Worm (Caenorhabditis elegans) whole organism, L2 larva: ENCODE results near the gene rab-1.

ENCODE experiments used
- C34F6.9 ChIP-seq: fragments of 150-350 bp; optimal IDR thresholded peaks from 2 replicates; lab custom pipeline; 2014; ENCODE audit warnings: missing biosample characterization, missing genetic modification characterization
- R02D3.7 ChIP-seq: fragments of 150-350 bp; optimal IDR thresholded peaks from 2 replicates; lab custom pipeline; 2014; ENCODE audit warnings: missing biosample characterization, missing genetic modification characterization
- ZK546.5 ChIP-seq: sonication (generic microtip); optimal IDR thresholded peaks from 2 replicates; lab custom pipeline; 2017; ENCODE audit warnings: missing biosample characterization, missing genetic modification characterization
- alr-1 ChIP-seq: fragments of 150-350 bp; optimal IDR thresholded peaks from 2 replicates; lab custom pipeline; 2014; ENCODE audit warnings: missing biosample characterization, missing genetic modification characterization
- aly-2 ChIP-seq: fragments of 150-350 bp; optimal IDR thresholded peaks from 2 replicates; lab custom pipeline; 2014; ENCODE audit warnings: missing biosample characterization, missing genetic modification characterization
- ama-1 ChIP-seq: fragments of 150-350 bp; optimal IDR thresholded peaks from 2 replicates; lab custom pipeline; 2018; ENCODE audit warnings: inconsistent platforms
- blmp-1 ChIP-seq: sonication (generic microtip); optimal IDR thresholded peaks from 2 replicates; lab custom pipeline; 2017; ENCODE audit warnings: missing genetic modification characterization, mild to moderate bottlenecking, missing compliant biosample characterization, antibody characterized with exemption, moderate library complexity; ENCODE audit not compliant: insufficient read depth
- ceh-16 ChIP-seq: fragments of 150-350 bp; optimal IDR thresholded peaks from 2 replicates; lab custom pipeline; 2014; ENCODE audit warnings: missing biosample characterization, missing genetic modification characterization
- dmd-4 ChIP-seq: sonication (generic microtip); optimal IDR thresholded peaks from 2 replicates; lab custom pipeline; 2017; ENCODE audit warnings: missing biosample characterization, missing genetic modification characterization
- egl-27 ChIP-seq: sonication (generic microtip); optimal IDR thresholded peaks from 3 replicates; lab custom pipeline; 2017; ENCODE audit warnings: missing biosample characterization, missing genetic modification reagents, missing genetic modification characterization
- elt-1 ChIP-seq: fragments of 150-350 bp; optimal IDR thresholded peaks from 2 replicates; lab custom pipeline; 2014; ENCODE audit warnings: missing biosample characterization, missing genetic modification characterization
- elt-3 ChIP-seq: sonication (generic microtip); optimal IDR thresholded peaks from 2 replicates; lab custom pipeline; 2017; ENCODE audit warnings: missing biosample characterization, missing genetic modification characterization
- fos-1 ChIP-seq: fragments of 150-350 bp; optimal IDR thresholded peaks from 2 replicates; lab custom pipeline; 2014; ENCODE audit warnings: missing biosample characterization, missing genetic modification characterization
- lin-11 ChIP-seq: fragments of 150-350 bp; sonication (generic microtip); optimal IDR thresholded peaks from 2 replicates; lab custom pipeline; 2014; ENCODE audit warnings: missing biosample characterization, missing genetic modification characterization, inconsistent platforms, mixed read lengths
- lin-13 ChIP-seq: fragments of 150-350 bp; optimal IDR thresholded peaks from 2 replicates; lab custom pipeline; 2014; ENCODE audit warnings: missing biosample characterization, missing genetic modification reagents, missing genetic modification characterization
- mab-5 ChIP-seq: fragments of 150-350 bp; optimal IDR thresholded peaks from 2 replicates; lab custom pipeline; 2014; ENCODE audit warnings: missing biosample characterization, missing genetic modification characterization
- mbf-1 ChIP-seq: sonication (generic microtip); optimal IDR thresholded peaks from 2 replicates; lab custom pipeline; 2017; ENCODE audit warnings: missing biosample characterization, missing genetic modification characterization
- mdl-1 ChIP-seq, 2 experiments: fragments of 150-350 bp in 1 of 2; sonication (generic microtip) in 1 of 2; optimal IDR thresholded peaks; 2 replicates each; lab custom pipeline; 2017; ENCODE audit warnings: missing biosample characterization in 2 of 2, missing genetic modification characterization in 2 of 2
- nhr-12 ChIP-seq: fragments of 150-350 bp; optimal IDR thresholded peaks from 2 replicates; lab custom pipeline; 2014; ENCODE audit warnings: missing biosample characterization, missing genetic modification characterization
- nhr-21 ChIP-seq: fragments of 150-350 bp; optimal IDR thresholded peaks from 2 replicates; lab custom pipeline; 2014; ENCODE audit warnings: missing biosample characterization, missing genetic modification characterization
- nhr-23 ChIP-seq: fragments of 150-350 bp; optimal IDR thresholded peaks from 2 replicates; lab custom pipeline; 2014; ENCODE audit warnings: missing biosample characterization, missing genetic modification reagents, missing genetic modification characterization
- nhr-6 ChIP-seq: fragments of 150-350 bp; optimal IDR thresholded peaks from 2 replicates; lab custom pipeline; 2014; ENCODE audit warnings: missing biosample characterization, missing genetic modification characterization
- nhr-77 ChIP-seq: fragments of 150-350 bp; optimal IDR thresholded peaks from 2 replicates; lab custom pipeline; 2014; ENCODE audit warnings: missing biosample characterization, missing genetic modification characterization
- skn-1 ChIP-seq: sonication (generic microtip); optimal IDR thresholded peaks from 2 replicates; lab custom pipeline; 2017; ENCODE audit warnings: missing biosample characterization, missing genetic modification characterization
- sma-3 ChIP-seq: sonication (generic microtip); optimal IDR thresholded peaks from 2 replicates; lab custom pipeline; 2016; ENCODE audit warnings: missing genetic modification reagents, missing genetic modification characterization, missing compliant biosample characterization
- sma-9 ChIP-seq, 2 experiments: fragments of 150-350 bp in 1 of 2; sonication (generic microtip) in 1 of 2; optimal IDR thresholded peaks; 2 replicates each; lab custom pipeline; 2014 to 2016; ENCODE audit warnings: missing genetic modification characterization in 2 of 2, mild to moderate bottlenecking in 1 of 2, missing biosample characterization in 1 of 2, missing compliant biosample characterization in 1 of 2, missing genetic modification reagents in 1 of 2, moderate library complexity in 1 of 2
- unc-39 ChIP-seq: fragments of 150-350 bp; optimal IDR thresholded peaks from 2 replicates; lab custom pipeline; 2014; ENCODE audit warnings: missing biosample characterization, missing genetic modification characterization
- unc-55 ChIP-seq: fragments of 150-350 bp; sonication (generic microtip); optimal IDR thresholded peaks from 3 replicates; lab custom pipeline; 2014; ENCODE audit warnings: missing biosample characterization, missing genetic modification reagents, missing genetic modification characterization
- zag-1 ChIP-seq: fragments of 150-350 bp; optimal IDR thresholded peaks from 2 replicates; lab custom pipeline; 2014; ENCODE audit warnings: missing biosample characterization, missing genetic modification characterization
- ztf-1 ChIP-seq: fragments of 200-800 bp; sonication (Bioruptor generic); conservative IDR thresholded peaks from 2 replicates; pipeline ENCODE4 v1.3.6; 2022; ENCODE audit warnings: missing genetic modification characterization, missing compliant biosample characterization
- ztf-11 ChIP-seq: sonication (generic microtip); optimal IDR thresholded peaks from 2 replicates; lab custom pipeline; 2017; ENCODE audit warnings: missing biosample characterization, missing genetic modification characterization
- ztf-4 ChIP-seq: fragments of 150-350 bp; optimal IDR thresholded peaks from 2 replicates; lab custom pipeline; 2014; ENCODE audit warnings: missing biosample characterization, missing genetic modification characterization

Gene rab-1

ce11 chrV:1278529-1278928, 14.7 kb upstream of the rab-1 start:
- TF ChIP-seq mbf-1 (no peak), elt-1 (no peak), nhr-23 (no peak), sma-9 (GFP tag; optimal IDR thresholded peaks at IDR 0.05; lab: Kevin White, UChicago) (no peak), sma-9 (tag; optimal IDR thresholded peaks at IDR 0.05; lab: Kevin White, UChicago) (no peak)

- TF ChIP-seq mdl-1 (tag; optimal IDR thresholded peaks at IDR 0.05; lab: Kevin White, UChicago) (no peak), fos-1 (no peak)
Measured at ce11 chrV:1277926-1278325, 14.1 kb upstream of the rab-1 start.

DNA sequence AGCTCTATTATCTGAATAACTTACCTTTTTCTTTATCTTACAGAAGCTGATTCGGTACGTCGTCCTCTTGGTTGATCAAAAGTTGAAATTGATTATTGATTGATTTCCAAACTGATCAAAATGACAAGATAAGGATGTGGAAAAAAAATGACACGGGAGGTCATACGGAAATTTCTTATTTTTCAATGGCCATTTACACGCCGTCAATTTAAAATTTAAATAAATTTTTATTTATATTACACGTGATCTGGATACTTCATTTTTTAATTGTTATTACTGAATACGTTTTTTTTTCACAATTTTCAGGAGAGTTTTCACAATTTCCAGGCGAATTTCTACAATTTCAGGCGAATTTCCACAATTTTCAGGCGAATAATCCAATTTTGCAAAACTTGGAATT, 12.1 kb upstream of the rab-1 start, which contains the start of gene Y75B7B.2:
Gene Y75B7B.2 (minus strand): TSS at position 101 of the 400 bp plus-strand sequence.
- no peak for TF ChIP-seq nhr-21 (tag; lab: Kevin White, UChicago)
- no peak for TF ChIP-seq mdl-1 (tag; optimal IDR thresholded peaks at IDR 0.05; lab: Kevin White, UChicago)
- no peak for TF ChIP-seq nhr-12 (tag; lab: Kevin White, UChicago)
- no peak for TF ChIP-seq skn-1 (tag; lab: Kevin White, UChicago)
- TF ChIP-seq dmd-4 = no peak
- TF ChIP-seq sma-3 (GFP tag; lab: Kevin White, UChicago) = no peak
- TF ChIP-seq egl-27 = no peak
- TF ChIP-seq aly-2 (tag; lab: Kevin White, UChicago) = no peak
- TF ChIP-seq lin-13 (GFP tag; lab: Kevin White, UChicago) = no peak

- TF ChIP-seq C34F6.9 (tag; lab: Kevin White, UChicago) (no peak), mab-5 (tag; lab: Kevin White, UChicago) (no peak), aly-2 (tag; lab: Kevin White, UChicago) (no peak), unc-39 (tag; lab: Kevin White, UChicago) (no peak), zag-1 (tag; lab: Kevin White, UChicago) (no peak), ZK546.5 (no peak), blmp-1 (no peak), ztf-1 (no peak), dmd-4 (no peak), skn-1 (tag; lab: Kevin White, UChicago) (no peak), ztf-4 (no peak), mbf-1 (no peak), fos-1 (no peak), elt-3 (tag; lab: Kevin White, UChicago) (no peak), R02D3.7 (tag; lab: Kevin White, UChicago) (no peak), nhr-77 (tag; lab: Kevin White, UChicago) (no peak)
Measured at ce11 chrV:1270611-1271010, 6.8 kb upstream of the rab-1 start, which contains the start of gene Y75B7B.1. Y75B7B.1 (plus strand) TSS chrV:1270911.

DNA sequence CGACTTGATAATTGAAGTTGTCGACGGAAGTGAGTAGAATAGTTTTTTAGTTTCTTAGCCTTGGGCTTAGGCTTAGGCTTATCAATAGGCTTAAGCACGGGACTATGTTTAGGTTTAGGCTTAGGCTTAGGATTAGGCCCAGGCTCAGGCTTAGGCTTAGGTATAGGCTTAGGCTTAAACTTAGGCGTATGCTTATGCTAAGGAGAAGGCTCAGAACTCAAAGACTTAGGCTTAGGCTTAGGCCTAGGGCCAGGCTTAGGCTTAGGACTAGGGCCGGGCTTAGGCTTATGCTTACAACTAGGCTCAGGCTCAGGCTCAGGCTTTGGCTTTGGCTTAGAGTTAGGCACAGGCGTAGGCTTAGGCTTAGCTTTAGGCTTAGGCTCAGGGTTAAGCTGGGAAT, 2.8 kb upstream of the rab-1 start:
- TF ChIP-seq ztf-11 (tag; lab: Kevin White, UChicago) = no peak
- TF ChIP-seq unc-55 (GFP tag; lab: Kevin White, UChicago) = no peak
- no peak for TF ChIP-seq C34F6.9 (tag; lab: Kevin White, UChicago)
- TF ChIP-seq R02D3.7 (tag; lab: Kevin White, UChicago) = no peak
- no peak for TF ChIP-seq nhr-21 (tag; lab: Kevin White, UChicago)
- TF ChIP-seq aly-2 (tag; lab: Kevin White, UChicago) = no peak
- no peak for TF ChIP-seq alr-1
- TF ChIP-seq nhr-77 (tag; lab: Kevin White, UChicago) = no peak
- TF ChIP-seq zag-1 (tag; lab: Kevin White, UChicago) = no peak
- TF ChIP-seq ztf-1 = no peak
- TF ChIP-seq skn-1 (tag; lab: Kevin White, UChicago) = no peak
- TF ChIP-seq nhr-6 (tag; lab: Kevin White, UChicago) = no peak

DNA sequence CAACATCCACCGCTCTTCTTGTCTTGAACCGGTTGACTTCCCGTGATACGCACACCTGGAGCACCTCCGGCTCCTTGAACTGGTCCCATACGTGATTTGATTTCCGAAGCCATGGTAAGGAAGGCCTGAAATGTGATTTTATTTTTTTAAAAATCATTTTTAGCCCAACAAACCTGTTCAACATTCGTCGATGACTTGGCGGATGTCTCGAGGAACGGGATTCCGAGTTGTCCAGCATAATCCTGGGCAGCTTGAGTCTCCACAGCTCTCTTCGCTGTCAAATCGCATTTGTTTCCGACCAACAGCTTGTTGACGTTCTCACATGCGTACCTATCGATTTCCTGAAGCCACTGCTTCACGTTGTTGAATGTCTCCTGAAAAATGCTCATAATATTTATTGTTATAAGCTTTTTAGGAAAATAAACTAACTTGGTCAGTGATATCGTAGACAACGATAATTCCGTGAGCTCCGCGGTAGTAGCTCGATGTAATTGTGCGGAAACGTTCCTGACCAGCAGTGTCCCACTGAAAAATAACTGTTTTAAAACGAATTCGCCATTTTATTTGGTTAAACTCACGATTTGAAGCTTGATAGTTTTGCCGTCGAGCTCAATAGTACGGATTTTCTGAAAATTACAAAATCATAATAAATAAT, 584 bp downstream of the rab-1 start:
- TF ChIP-seq zag-1 (tag; lab: Kevin White, UChicago) = no peak
- no peak for TF ChIP-seq fos-1
- no peak for TF ChIP-seq ceh-16 (tag; lab: Kevin White, UChicago)
- TF ChIP-seq ama-1 (lab: Kevin White, UChicago) = peak; percentile 62
- no peak for TF ChIP-seq lin-11 (tag; lab: Kevin White, UChicago)
